Fruit fly (Drosophila melanogaster) whole organism, adult: ENCODE data around the gene CG43645.

Source experiments
- CG7101 ChIP-seq: fragments of 200-800 bp; sonication (Bioruptor generic); optimal IDR thresholded peaks from 2 replicates; lab custom pipeline; 2018; ENCODE audit warnings: missing biosample characterization, mild to moderate bottlenecking, missing genetic modification characterization, moderate library complexity
- toe ChIP-seq: fragments of 200-800 bp; sonication (Bioruptor generic); optimal IDR thresholded peaks from 2 replicates; lab custom pipeline; 2016; ENCODE audit warnings: missing biosample characterization, missing genetic modification characterization

dm6 chr2L:17437594-17437993, 48.0 kb upstream of the CG43645 start:
- TF ChIP-seq CG7101 (no peak), toe (GFP tag; lab: Kevin White, UChicago) (no peak)
